Fruit fly (Drosophila melanogaster) whole organism, embryonic: Measurements from ENCODE around the gene sloth1.

Experiments
- Abd-B ChIP-seq: fragments of 200-800 bp; sonication (Bioruptor generic); optimal IDR thresholded peaks from 2 replicates; lab custom pipeline; 2018; ENCODE audit warnings: missing biosample characterization, mild to moderate bottlenecking, missing genetic modification characterization, moderate library complexity
- Ada2b ChIP-seq: fragments of 200-800 bp; sonication (Bioruptor generic); IDR thresholded peaks from 2 replicates; pipeline ENCODE4 v1.3.6; 2022; ENCODE audit warnings: missing biosample characterization, missing genetic modification characterization
- CG10431 ChIP-seq: fragments of 200-800 bp; sonication (Bioruptor generic); optimal IDR thresholded peaks from 3 replicates; lab custom pipeline; 2018; ENCODE audit warnings: missing biosample characterization, mild to moderate bottlenecking, missing genetic modification characterization
- CG10654 ChIP-seq: fragments of 200-800 bp; sonication (Bioruptor generic); optimal IDR thresholded peaks from 2 replicates; lab custom pipeline; 2016; ENCODE audit warnings: missing biosample characterization, missing genetic modification characterization
- CG12942 ChIP-seq: fragments of 200-800 bp; sonication (Bioruptor generic); optimal IDR thresholded peaks from 3 replicates; lab custom pipeline; 2016; ENCODE audit warnings: missing biosample characterization, missing genetic modification characterization
- CG15269 ChIP-seq: fragments of 200-800 bp; sonication (Bioruptor generic); optimal IDR thresholded peaks from 2 replicates; lab custom pipeline; 2018; ENCODE audit warnings: missing biosample characterization, mild to moderate bottlenecking, missing genetic modification characterization, moderate library complexity
- CG17186 ChIP-seq: fragments of 200-800 bp; sonication (Bioruptor generic); optimal IDR thresholded peaks from 3 replicates; lab custom pipeline; 2017; ENCODE audit warnings: missing biosample characterization, missing genetic modification reagents, missing genetic modification characterization
- CG17568 ChIP-seq: fragments of 200-800 bp; sonication (Bioruptor generic); optimal IDR thresholded peaks from 2 replicates; lab custom pipeline; 2018; ENCODE audit warnings: missing biosample characterization, mild to moderate bottlenecking, missing genetic modification characterization, moderate library complexity
- CG17829 ChIP-seq: fragments of 200-800 bp; optimal IDR thresholded peaks from 2 replicates; lab custom pipeline; 2019; ENCODE audit warnings: missing biosample characterization, mild to moderate bottlenecking, missing genetic modification characterization, moderate library complexity
- CG18011 ChIP-seq: fragments of 200-800 bp; sonication (Bioruptor generic); optimal IDR thresholded peaks from 2 replicates; lab custom pipeline; 2017; ENCODE audit warnings: missing biosample characterization, missing genetic modification characterization, mild to moderate bottlenecking, moderate library complexity, missing genotype
- CG18764 ChIP-seq: fragments of 200-800 bp; sonication (Bioruptor generic); optimal IDR thresholded peaks from 3 replicates; lab custom pipeline; 2016; ENCODE audit warnings: missing biosample characterization, missing genetic modification characterization
- CG2120 ChIP-seq: fragments of 200-800 bp; sonication (Bioruptor generic); optimal IDR thresholded peaks from 3 replicates; lab custom pipeline; 2016; ENCODE audit warnings: missing biosample characterization, missing genetic modification characterization
- CG2199 ChIP-seq: fragments of 200-800 bp; sonication (Bioruptor generic); IDR thresholded peaks from 3 replicates; pipeline ENCODE4 v1.3.6; 2022; ENCODE audit warnings: missing biosample characterization, missing genetic modification characterization
- CG2202 ChIP-seq: fragments of 200-800 bp; sonication (Bioruptor generic); optimal IDR thresholded peaks from 2 replicates; lab custom pipeline; 2018; ENCODE audit warnings: missing biosample characterization, mild to moderate bottlenecking, missing genetic modification characterization
- CG30431 ChIP-seq: fragments of 200-800 bp; sonication (Bioruptor generic); optimal IDR thresholded peaks from 2 replicates; lab custom pipeline; 2017; ENCODE audit warnings: missing biosample characterization, missing genetic modification characterization
- CG31441 ChIP-seq: fragments of 200-800 bp; sonication (Bioruptor generic); IDR thresholded peaks from 2 replicates; pipeline ENCODE4 v1.3.6; 2022; ENCODE audit warnings: missing biosample characterization, missing genetic modification characterization
- CG32767 ChIP-seq: fragments of 200-800 bp; sonication (Bioruptor generic); IDR thresholded peaks from 2 replicates; pipeline ENCODE4 v1.3.6; 2022; ENCODE audit warnings: missing biosample characterization, missing genetic modification characterization
- CG6689 ChIP-seq: fragments of 200-800 bp; sonication (Bioruptor generic); IDR thresholded peaks from 2 replicates; pipeline ENCODE4 v1.3.6; 2022; ENCODE audit warnings: missing biosample characterization, missing genetic modification characterization
- CG7372 ChIP-seq: fragments of 200-800 bp; sonication (Bioruptor generic); IDR thresholded peaks from 2 replicates; pipeline ENCODE4 v1.3.6; 2022; ENCODE audit warnings: missing biosample characterization, missing genetic modification characterization
- CG7963 ChIP-seq: fragments of 200-800 bp; sonication (Bioruptor generic); IDR thresholded peaks from 3 replicates; pipeline ENCODE4 v1.3.6; 2022; ENCODE audit warnings: missing biosample characterization, missing genetic modification characterization; ENCODE audit not compliant: partially characterized antibody
- CG8359 ChIP-seq: fragments of 200-800 bp; sonication (Bioruptor generic); optimal IDR thresholded peaks from 2 replicates; lab custom pipeline; 2017; ENCODE audit warnings: missing biosample characterization, mild to moderate bottlenecking, missing genetic modification characterization, borderline replicate concordance
- CG8924 ChIP-seq: fragments of 200-800 bp; optimal IDR thresholded peaks from 3 replicates; lab custom pipeline; 2019; ENCODE audit warnings: missing biosample characterization, mild to moderate bottlenecking, missing genetic modification characterization, moderate library complexity
- CG9215 ChIP-seq: fragments of 200-800 bp; sonication (Bioruptor generic); IDR thresholded peaks from 2 replicates; pipeline ENCODE4 v1.3.6; 2022; ENCODE audit warnings: missing biosample characterization, missing genetic modification characterization
- Dad ChIP-seq: fragments of 200-800 bp; sonication (Bioruptor generic); optimal IDR thresholded peaks from 3 replicates; lab custom pipeline; 2016; ENCODE audit warnings: missing biosample characterization, missing genetic modification characterization
- Dip3 ChIP-seq: fragments of 200-800 bp; sonication (Bioruptor generic); optimal IDR thresholded peaks from 3 replicates; lab custom pipeline; 2016; ENCODE audit warnings: missing biosample characterization, missing genetic modification characterization
- Doc2 ChIP-seq: fragments of 200-800 bp; sonication (Bioruptor generic); IDR thresholded peaks from 2 replicates; pipeline ENCODE4 v1.3.6; 2022; ENCODE audit warnings: missing biosample characterization, missing genetic modification characterization
- Drgx ChIP-seq: fragments of 200-800 bp; sonication (Bioruptor generic); IDR thresholded peaks from 2 replicates; pipeline ENCODE4 v1.3.6; 2022; ENCODE audit warnings: missing biosample characterization, missing genetic modification characterization
- Ets97D ChIP-seq: fragments of 200-800 bp; sonication (Bioruptor generic); optimal IDR thresholded peaks from 3 replicates; lab custom pipeline; 2016; ENCODE audit warnings: missing biosample characterization, missing genetic modification characterization
- HmgZ ChIP-seq: fragments of 200-800 bp; sonication (Bioruptor generic); optimal IDR thresholded peaks from 2 replicates; lab custom pipeline; 2018; ENCODE audit warnings: missing biosample characterization, mild to moderate bottlenecking, missing genetic modification characterization
- MBD-R2 ChIP-seq: fragments of 200-800 bp; sonication (Bioruptor generic); IDR thresholded peaks from 2 replicates; pipeline ENCODE4 v1.3.6; 2022; ENCODE audit warnings: missing biosample characterization, missing genetic modification characterization
- Max ChIP-seq: fragments of 200-800 bp; sonication (Bioruptor generic); optimal IDR thresholded peaks from 2 replicates; lab custom pipeline; 2016; ENCODE audit warnings: missing biosample characterization, mild to moderate bottlenecking, missing genetic modification characterization
- PHDP ChIP-seq: fragments of 200-800 bp; sonication (Bioruptor generic); optimal IDR thresholded peaks from 3 replicates; lab custom pipeline; 2018; ENCODE audit warnings: missing biosample characterization, mild to moderate bottlenecking, missing genetic modification characterization, moderate library complexity
- TFAM ChIP-seq: fragments of 200-800 bp; sonication (Bioruptor generic); optimal IDR thresholded peaks from 2 replicates; lab custom pipeline; 2017; ENCODE audit warnings: missing biosample characterization, missing genetic modification characterization, inconsistent platforms
- bsh ChIP-seq, 2 experiments: fragments of 200-800 bp; sonication (Bioruptor generic); optimal IDR thresholded peaks; 2 replicates each; lab custom pipeline; 2017 to 2018; ENCODE audit warnings: mild to moderate bottlenecking in 2 of 2, missing biosample characterization in 2 of 2, missing genetic modification characterization in 2 of 2, moderate library complexity in 1 of 2
- chm ChIP-seq: fragments of 200-800 bp; sonication (Bioruptor generic); IDR thresholded peaks from 2 replicates; pipeline ENCODE4 v1.3.6; 2022; ENCODE audit warnings: missing biosample characterization, missing genetic modification characterization
- crp ChIP-seq, 2 experiments: fragments of 200-800 bp; sonication (Bioruptor generic); optimal IDR thresholded peaks; 2 replicates in 1 of 2; 3 replicates in 1 of 2; lab custom pipeline; 2017; ENCODE audit warnings: missing biosample characterization in 2 of 2, missing genetic modification characterization in 2 of 2, mild to moderate bottlenecking in 1 of 2, moderate library complexity in 1 of 2
- da ChIP-seq: fragments of 200-800 bp; sonication (Bioruptor generic); optimal IDR thresholded peaks from 2 replicates; lab custom pipeline; 2016; ENCODE audit warnings: missing biosample characterization, missing genetic modification characterization
- dan ChIP-seq: fragments of 200-800 bp; sonication (Bioruptor generic); IDR thresholded peaks from 2 replicates; pipeline ENCODE4 v1.3.6; 2022; ENCODE audit warnings: missing biosample characterization, missing genetic modification characterization
- disco-r ChIP-seq: fragments of 200-800 bp; sonication (Bioruptor generic); optimal IDR thresholded peaks from 2 replicates; lab custom pipeline; 2016; ENCODE audit warnings: missing biosample characterization, missing genetic modification characterization
- fd64A ChIP-seq: fragments of 200-800 bp; sonication (Bioruptor generic); optimal IDR thresholded peaks from 3 replicates; lab custom pipeline; 2018; ENCODE audit warnings: missing biosample characterization, mild to moderate bottlenecking, missing genetic modification characterization
- fu2 ChIP-seq: fragments of 200-800 bp; sonication (Bioruptor generic); optimal IDR thresholded peaks from 2 replicates; lab custom pipeline; 2016; ENCODE audit warnings: missing biosample characterization, missing genetic modification characterization
- ken ChIP-seq: fragments of 200-800 bp; sonication (Bioruptor generic); IDR thresholded peaks from 3 replicates; pipeline ENCODE4 v1.3.6; 2022; ENCODE audit warnings: missing biosample characterization, missing genetic modification characterization
- klu ChIP-seq: fragments of 200-800 bp; sonication (Bioruptor generic); IDR thresholded peaks from 2 replicates; pipeline ENCODE4 v1.3.6; 2022; ENCODE audit warnings: missing biosample characterization, missing genetic modification characterization
- maf-S ChIP-seq: fragments of 200-800 bp; sonication (Bioruptor generic); optimal IDR thresholded peaks from 2 replicates; lab custom pipeline; 2016; ENCODE audit warnings: missing biosample characterization, missing genetic modification characterization
- nmo ChIP-seq: fragments of 200-800 bp; sonication (Bioruptor generic); optimal IDR thresholded peaks from 2 replicates; lab custom pipeline; 2018; ENCODE audit warnings: missing biosample characterization, mild to moderate bottlenecking, missing genetic modification characterization, moderate library complexity
- pb ChIP-seq: fragments of 200-800 bp; sonication (Bioruptor generic); optimal IDR thresholded peaks from 3 replicates; lab custom pipeline; 2016; ENCODE audit warnings: missing biosample characterization, missing genetic modification characterization
- tna ChIP-seq: fragments of 200-800 bp; sonication (Bioruptor generic); IDR thresholded peaks from 2 replicates; pipeline ENCODE4 v1.3.6; 2022; ENCODE audit warnings: missing biosample characterization, missing genetic modification characterization; ENCODE audit not compliant: partially characterized antibody
- unc-4 ChIP-seq: fragments of 200-800 bp; sonication (Bioruptor generic); IDR thresholded peaks from 2 replicates; pipeline ENCODE4 v1.3.6; 2022; ENCODE audit warnings: missing biosample characterization, missing genetic modification characterization; ENCODE audit not compliant: partially characterized antibody
- vfl ChIP-seq: fragments of 200-800 bp; sonication (Bioruptor generic); optimal IDR thresholded peaks from 2 replicates; lab custom pipeline; 2016; ENCODE audit warnings: missing biosample characterization, missing genetic modification characterization

The sloth1 gene

dm6 chrX:6969364-6970137, 41.6 kb upstream of the sloth1 start, which contains the start of gene CG4586 (continued):
- TF ChIP-seq CG9215 (GFP tag; lab: Robert Waterston, UW), result peak; percentile 69
- TF ChIP-seq maf-S (GFP tag; lab: Kevin White, UChicago), result peak; percentile 94
- peak; percentile 88 for TF ChIP-seq CG18011 (GFP tag; lab: Kevin White, UChicago)
- TF ChIP-seq Dip3 (GFP tag; lab: Kevin White, UChicago), result peak; percentile 96
- peak in 1 of 2 experiments; percentile 38 for TF ChIP-seq crp (GFP tag; optimal IDR thresholded peaks at IDR 0.05; lab: Kevin White, UChicago)
- peak; percentile 96 for TF ChIP-seq pb (GFP tag; lab: Kevin White, UChicago)
- peak; percentile 82 for TF ChIP-seq Ets97D (GFP tag; lab: Kevin White, UChicago)
- peak; percentile 91 for TF ChIP-seq ken (GFP tag; lab: Robert Waterston, UW)
- TF ChIP-seq CG15269 (tag; lab: Kevin White, UChicago), result peak; percentile 96
- TF ChIP-seq CG17568 (GFP tag; lab: Kevin White, UChicago), result peak; percentile 96
- TF ChIP-seq bsh (GFP tag; optimal IDR thresholded peaks at IDR 0.05; lab: Kevin White, UChicago), result peak; percentile 95 to 99
- TF ChIP-seq klu, result peak; percentile 74
- peak; percentile 96 for TF ChIP-seq CG31441
- peak; percentile 94 for TF ChIP-seq CG18764 (GFP tag; lab: Kevin White, UChicago)
- peak; percentile 94 for TF ChIP-seq vfl
- TF ChIP-seq MBD-R2, result peak; percentile 90
- peak; percentile 95 for TF ChIP-seq CG10654 (GFP tag; lab: Kevin White, UChicago)
- TF ChIP-seq CG17829 (tag; lab: Kevin White, UChicago), result peak; percentile 91
- TF ChIP-seq disco-r (GFP tag; lab: Kevin White, UChicago), result peak; percentile 94
- TF ChIP-seq CG8359 (GFP tag; lab: Kevin White, UChicago), result peak; percentile 72
- TF ChIP-seq CG2199 (GFP tag; lab: Robert Waterston, UW), result peak; percentile 84; the same call in 2 of the 3 replicates
- TF ChIP-seq CG17186 (GFP tag; lab: Kevin White, UChicago), result peak; percentile 69
- no peak for TF ChIP-seq dan
- TF ChIP-seq CG8924 (tag; lab: Kevin White, UChicago), result peak; percentile 95
- TF ChIP-seq tna (GFP tag; lab: Robert Waterston, UW), result no peak
- peak; percentile 91 for TF ChIP-seq Dad (GFP tag; lab: Kevin White, UChicago)
- TF ChIP-seq Abd-B (GFP tag; lab: Kevin White, UChicago), result peak; percentile 70
- TF ChIP-seq chm (GFP tag; lab: Robert Waterston, UW), result peak; percentile 97
- TF ChIP-seq CG12942, result peak; percentile 92
- TF ChIP-seq CG30431, result peak; percentile 86
- TF ChIP-seq unc-4 (GFP tag; lab: Robert Waterston, UW), result no peak
- peak; percentile 76 for TF ChIP-seq TFAM (GFP tag; lab: Kevin White, UChicago)
- peak; percentile 91 for TF ChIP-seq CG6689
- TF ChIP-seq HmgZ (tag; lab: Kevin White, UChicago), result peak; percentile 97
- TF ChIP-seq CG10431 (GFP tag; lab: Kevin White, UChicago), result peak; percentile 72
- TF ChIP-seq fd64A, result peak; percentile 90
- TF ChIP-seq Ada2b (GFP tag; lab: Robert Waterston, UW), result peak; percentile 96
- peak; percentile 81 for TF ChIP-seq da
- peak; percentile 83 for TF ChIP-seq CG2202 (tag; lab: Kevin White, UChicago)
- peak; percentile 89 for TF ChIP-seq nmo
- TF ChIP-seq fu2 (GFP tag; lab: Kevin White, UChicago), result peak; percentile 95
- peak; percentile 95 for TF ChIP-seq Max
- peak; percentile 91 for TF ChIP-seq CG32767 (GFP tag; lab: Robert Waterston, UW)
- peak; percentile 65; the same call in 1 of the 2 replicates for TF ChIP-seq Doc2 (GFP tag; lab: Robert Waterston, UW)
- TF ChIP-seq CG2120 (GFP tag; lab: Kevin White, UChicago), result peak; percentile 97
- TF ChIP-seq Drgx (GFP tag; lab: Robert Waterston, UW), result peak; percentile 99
- TF ChIP-seq CG7963, result no peak
- TF ChIP-seq PHDP (tag; lab: Kevin White, UChicago), result peak; percentile 98
- peak; percentile 89 for TF ChIP-seq CG7372 (GFP tag; lab: Robert Waterston, UW)
